Fruit fly (Drosophila melanogaster): ENCODE results near the gene Syn.

- no peak for TF ChIP-seq pan (optimal IDR thresholded peaks at IDR 0.05)
- TF ChIP-seq HLH106 (tag; optimal IDR thresholded peaks at IDR 0.05): no peak
- no peak for TF ChIP-seq br (GFP tag; optimal IDR thresholded peaks at IDR 0.05)
- TF ChIP-seq dmrt93B (GFP tag; optimal IDR thresholded peaks at IDR 0.05): no peak
Measured at dm6 chr3R:10222416-10222815, 31.9 kb downstream of the Syn start, which contains the start of gene CG12420.
